Worm (Caenorhabditis elegans) whole organism, young adult: Measurements from ENCODE around the gene pigm-1.

Experiments used
- B0261.1 ChIP-seq: sonication (generic microtip); optimal IDR thresholded peaks from 2 replicates; lab custom pipeline; 2016; ENCODE audit warnings: mild to moderate bottlenecking, missing genetic modification characterization, moderate library complexity, missing compliant biosample characterization
- B0336.3 ChIP-seq: fragments of 200-800 bp; sonication (Bioruptor generic); IDR thresholded peaks from 2 replicates; pipeline ENCODE4 v1.3.6; 2022; ENCODE audit warnings: missing genetic modification characterization, missing compliant biosample characterization
- F10E7.11 ChIP-seq: sonication (generic microtip); optimal IDR thresholded peaks from 2 replicates; lab custom pipeline; 2017; ENCODE audit warnings: mild to moderate bottlenecking, missing genetic modification characterization, moderate library complexity, missing compliant biosample characterization
- F37B4.10 ChIP-seq: fragments of 200-800 bp; sonication (Bioruptor generic); IDR thresholded peaks from 2 replicates; pipeline ENCODE4 v1.3.6; 2022; ENCODE audit warnings: missing genetic modification characterization, missing compliant biosample characterization
- F49E8.2 ChIP-seq: sonication (generic microtip); optimal IDR thresholded peaks from 3 replicates; lab custom pipeline; 2017; ENCODE audit warnings: missing genetic modification characterization, mild to moderate bottlenecking, missing compliant biosample characterization, antibody characterized with exemption, moderate library complexity; ENCODE audit not compliant: insufficient read depth
- K11D2.4 ChIP-seq: fragments of 200-800 bp; sonication (Bioruptor generic); IDR thresholded peaks from 2 replicates; pipeline ENCODE4 v1.3.6; 2022; ENCODE audit warnings: missing genetic modification reagents, missing genetic modification characterization, missing compliant biosample characterization
- Y53G8AR.9 ChIP-seq: fragments of 200-800 bp; sonication (Bioruptor generic); conservative IDR thresholded peaks from 2 replicates; pipeline ENCODE4 v1.3.6; 2022; ENCODE audit warnings: missing genetic modification reagents, missing genetic modification characterization, missing compliant biosample characterization
- ZK185.1 ChIP-seq: sonication (generic microtip); optimal IDR thresholded peaks from 2 replicates; lab custom pipeline; 2016; ENCODE audit warnings: mild to moderate bottlenecking, missing genetic modification characterization, missing compliant biosample characterization; ENCODE audit not compliant: poor library complexity, severe bottlenecking
- aptf-2 ChIP-seq: fragments of 200-800 bp; sonication (Bioruptor generic); conservative IDR thresholded peaks from 2 replicates; pipeline ENCODE4 v1.3.6; 2022; ENCODE audit warnings: missing genetic modification reagents, missing genetic modification characterization, missing compliant biosample characterization
- aptf-3 ChIP-seq: fragments of 200-800 bp; sonication (Bioruptor generic); IDR thresholded peaks from 2 replicates; pipeline ENCODE4 v1.3.6; 2022; ENCODE audit warnings: missing genetic modification characterization, missing compliant biosample characterization
- attf-5 ChIP-seq: fragments of 200-800 bp; sonication (Bioruptor generic); optimal IDR thresholded peaks from 2 replicates; lab custom pipeline; 2018; ENCODE audit warnings: mild to moderate bottlenecking, missing genetic modification characterization, missing compliant biosample characterization
- cebp-2 ChIP-seq: fragments of 200-800 bp; sonication (Bioruptor generic); IDR thresholded peaks from 2 replicates; pipeline ENCODE4 v1.3.6; 2022; ENCODE audit warnings: missing genetic modification characterization, missing compliant biosample characterization
- ceh-100 ChIP-seq: fragments of 200-800 bp; sonication (Bioruptor generic); IDR thresholded peaks from 2 replicates; pipeline ENCODE4 v1.3.6; 2022; ENCODE audit warnings: missing genetic modification reagents, missing genetic modification characterization, missing compliant biosample characterization
- ceh-27 ChIP-seq: fragments of 200-800 bp; sonication (Bioruptor generic); optimal IDR thresholded peaks from 2 replicates; lab custom pipeline; 2018; ENCODE audit warnings: mild to moderate bottlenecking, missing genetic modification characterization, moderate library complexity, missing compliant biosample characterization
- ceh-58 ChIP-seq: fragments of 200-800 bp; sonication (Bioruptor generic); IDR thresholded peaks from 2 replicates; pipeline ENCODE4 v1.3.6; 2022; ENCODE audit warnings: missing genetic modification characterization, missing compliant biosample characterization
- ceh-79 ChIP-seq: sonication (generic microtip); optimal IDR thresholded peaks from 2 replicates; lab custom pipeline; 2017; ENCODE audit warnings: mild to moderate bottlenecking, missing genetic modification characterization, missing compliant biosample characterization
- ekl-4 ChIP-seq: fragments of 200-800 bp; sonication (Bioruptor generic); IDR thresholded peaks from 2 replicates; pipeline ENCODE4 v1.3.6; 2022; ENCODE audit warnings: missing genetic modification reagents, missing genetic modification characterization, missing compliant biosample characterization
- fkh-3 ChIP-seq: sonication (generic microtip); optimal IDR thresholded peaks from 2 replicates; lab custom pipeline; 2016; ENCODE audit warnings: mild to moderate bottlenecking, missing genetic modification characterization, missing compliant biosample characterization
- hlh-12 ChIP-seq: sonication (generic microtip); optimal IDR thresholded peaks from 2 replicates; lab custom pipeline; 2016; ENCODE audit warnings: missing genetic modification characterization, missing compliant biosample characterization
- hmg-20 ChIP-seq: fragments of 200-800 bp; sonication (Bioruptor generic); IDR thresholded peaks from 2 replicates; pipeline ENCODE4 v1.3.6; 2022; ENCODE audit warnings: missing genetic modification reagents, missing genetic modification characterization, missing compliant biosample characterization
- hrde-1 ChIP-seq: sonication (generic microtip); optimal IDR thresholded peaks from 2 replicates; lab custom pipeline; 2016; ENCODE audit warnings: missing genetic modification characterization, mild to moderate bottlenecking, missing compliant biosample characterization, moderate library complexity, missing genotype, missing genetic modification reagents, borderline replicate concordance
- let-607 ChIP-seq, 2 experiments: fragments of 200-800 bp in 1 of 2; sonication (Bioruptor generic) in 1 of 2; sonication (generic microtip) in 1 of 2; optimal IDR thresholded peaks; 2 replicates each; lab custom pipeline; 2016 to 2018; ENCODE audit warnings: mild to moderate bottlenecking in 2 of 2, missing compliant biosample characterization in 2 of 2, missing genetic modification characterization in 2 of 2, moderate library complexity in 2 of 2, missing genotype in 1 of 2
- lir-1 ChIP-seq: fragments of 200-800 bp; sonication (Bioruptor generic); conservative IDR thresholded peaks from 2 replicates; pipeline ENCODE4 v1.3.6; 2022; ENCODE audit warnings: missing genetic modification reagents, missing genetic modification characterization, missing compliant biosample characterization
- madf-6 ChIP-seq: fragments of 200-800 bp; sonication (Bioruptor generic); IDR thresholded peaks from 2 replicates; pipeline ENCODE4 v1.3.6; 2022; ENCODE audit warnings: missing genetic modification reagents, missing genetic modification characterization, missing compliant biosample characterization
- madf-8 ChIP-seq: fragments of 200-800 bp; sonication (Bioruptor generic); conservative IDR thresholded peaks from 2 replicates; pipeline ENCODE4 v1.3.6; 2022; ENCODE audit warnings: missing genetic modification reagents, missing genetic modification characterization, missing compliant biosample characterization
- mcd-1 ChIP-seq: fragments of 200-800 bp; sonication (Bioruptor generic); IDR thresholded peaks from 2 replicates; pipeline ENCODE4 v1.3.6; 2022; ENCODE audit warnings: missing genetic modification reagents, missing genetic modification characterization, missing compliant biosample characterization
- mel-28 ChIP-seq: sonication (generic microtip); optimal IDR thresholded peaks from 2 replicates; lab custom pipeline; 2016; ENCODE audit warnings: borderline replicate concordance, mild to moderate bottlenecking, missing genetic modification characterization, missing compliant biosample characterization
- mxl-1 ChIP-seq: sonication (generic microtip); optimal IDR thresholded peaks from 2 replicates; lab custom pipeline; 2016; ENCODE audit warnings: missing genetic modification characterization, missing compliant biosample characterization
- nfya-1 ChIP-seq: sonication (generic microtip); optimal IDR thresholded peaks from 2 replicates; lab custom pipeline; 2017; ENCODE audit warnings: antibody characterized with exemption, missing compliant biosample characterization, missing genetic modification characterization, borderline replicate concordance; ENCODE audit not compliant: insufficient read depth
- nfya-2 ChIP-seq: fragments of 200-800 bp; sonication (Bioruptor generic); IDR thresholded peaks from 2 replicates; pipeline ENCODE4 v1.3.6; 2022; ENCODE audit warnings: missing genetic modification reagents, missing genetic modification characterization, missing compliant biosample characterization
- nhr-179 ChIP-seq: sonication (generic microtip); optimal IDR thresholded peaks from 2 replicates; lab custom pipeline; 2016; ENCODE audit warnings: mild to moderate bottlenecking, missing genetic modification characterization, missing compliant biosample characterization
- nhr-27 ChIP-seq: fragments of 200-800 bp; sonication (Bioruptor generic); optimal IDR thresholded peaks from 2 replicates; lab custom pipeline; 2018; ENCODE audit warnings: mild to moderate bottlenecking, missing genetic modification characterization, moderate library complexity, missing compliant biosample characterization
- rcor-1 ChIP-seq: fragments of 200-800 bp; sonication (Bioruptor generic); IDR thresholded peaks from 2 replicates; pipeline ENCODE4 v1.3.6; 2022; ENCODE audit warnings: missing genetic modification reagents, missing genetic modification characterization, missing compliant biosample characterization
- repo-1 ChIP-seq: sonication (generic microtip); optimal IDR thresholded peaks from 2 replicates; lab custom pipeline; 2017; ENCODE audit warnings: mild to moderate bottlenecking, missing genetic modification characterization, missing compliant biosample characterization
- snpc-1.1 ChIP-seq: sonication (generic microtip); optimal IDR thresholded peaks from 2 replicates; lab custom pipeline; 2017; ENCODE audit warnings: missing genetic modification characterization, mild to moderate bottlenecking, missing compliant biosample characterization, antibody characterized with exemption, moderate library complexity, missing genotype, missing genetic modification reagents; ENCODE audit not compliant: insufficient read depth
- snpc-1.3 ChIP-seq: sonication (generic microtip); optimal IDR thresholded peaks from 2 replicates; lab custom pipeline; 2017; ENCODE audit warnings: missing genetic modification characterization, mild to moderate bottlenecking, missing compliant biosample characterization, antibody characterized with exemption, moderate library complexity, missing genotype, missing genetic modification reagents; ENCODE audit not compliant: insufficient read depth
- snpc-3.4 ChIP-seq: sonication (generic microtip); optimal IDR thresholded peaks from 2 replicates; lab custom pipeline; 2017; ENCODE audit warnings: missing genetic modification characterization, mild to moderate bottlenecking, missing compliant biosample characterization, antibody characterized with exemption, moderate library complexity, missing genotype, missing genetic modification reagents
- tbx-9 ChIP-seq: sonication (generic microtip); optimal IDR thresholded peaks from 2 replicates; lab custom pipeline; 2016; ENCODE audit warnings: borderline replicate concordance, missing genetic modification characterization, inconsistent platforms, missing compliant biosample characterization
- tlf-1 ChIP-seq: fragments of 200-800 bp; sonication (Bioruptor generic); optimal IDR thresholded peaks from 2 replicates; lab custom pipeline; 2018; ENCODE audit warnings: mild to moderate bottlenecking, missing genetic modification characterization, missing compliant biosample characterization
- zfh-2 ChIP-seq: fragments of 200-800 bp; sonication (Bioruptor generic); conservative IDR thresholded peaks from 2 replicates; pipeline ENCODE4 v1.3.6; 2022; ENCODE audit warnings: missing genetic modification reagents, missing genetic modification characterization, missing compliant biosample characterization
- ztf-28 ChIP-seq: fragments of 200-800 bp; sonication (Bioruptor generic); IDR thresholded peaks from 2 replicates; pipeline ENCODE4 v1.3.6; 2022; ENCODE audit warnings: missing genetic modification reagents, missing genetic modification characterization, missing compliant biosample characterization
- ztf-3 ChIP-seq: fragments of 200-800 bp; sonication (Bioruptor generic); optimal IDR thresholded peaks from 2 replicates; lab custom pipeline; 2018; ENCODE audit warnings: mild to moderate bottlenecking, missing genetic modification characterization, missing compliant biosample characterization

Gene pigm-1

DNA sequence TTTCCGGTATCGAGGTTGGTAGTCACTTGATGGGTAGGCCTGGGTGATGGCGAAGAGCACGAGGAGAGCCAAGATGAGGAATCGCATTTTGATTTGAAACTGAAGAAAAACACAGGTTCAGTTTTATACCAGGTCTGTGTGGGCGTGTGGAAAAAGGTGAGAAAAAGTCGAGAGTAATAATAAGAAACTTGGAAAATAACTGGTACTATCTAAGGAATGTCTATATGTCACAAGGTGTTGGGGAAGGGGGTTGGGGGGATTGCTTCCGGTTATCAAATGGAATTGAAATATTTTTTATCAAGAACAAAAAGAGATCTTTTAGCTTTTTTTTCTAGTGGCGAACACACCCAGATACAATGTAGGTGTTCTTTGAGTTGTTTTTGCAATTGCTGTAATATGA, 28.7 kb upstream of the pigm-1 start, which contains the start of gene nlp-51:
Gene nlp-51, minus strand, starts transcription at position 101 of the 400 bp plus-strand sequence.
- TF ChIP-seq rcor-1 (GFP tag; lab: Robert Waterston, UW) (no peak), madf-6 (GFP tag; lab: Robert Waterston, UW) (no peak), ztf-3 (no peak), hlh-12 (no peak), tbx-9 (tag; lab: Kevin White, UChicago) (no peak), nhr-27 (tag; lab: Kevin White, UChicago) (no peak), tlf-1 (GFP tag; lab: Kevin White, UChicago) (no peak), K11D2.4 (GFP tag; lab: Robert Waterston, UW) (no peak), aptf-2 (GFP tag; lab: Robert Waterston, UW) (no peak), F10E7.11 (tag; lab: Kevin White, UChicago) (no peak), let-607 (tag; optimal IDR thresholded peaks at IDR 0.05; lab: Kevin White, UChicago) (no peak), mxl-1 (no peak), snpc-1.3 (tag; lab: Kevin White, UChicago) (no peak), ekl-4 (GFP tag; lab: Robert Waterston, UW) (no peak)

ce11 chrII:11329021-11329479, 19.2 kb upstream of the pigm-1 start, which contains the start of gene tag-180:
tag-180 (minus strand) TSS chrII:11329429.
- TF ChIP-seq B0261.1 (tag; lab: Kevin White, UChicago) (no peak), F49E8.2 (tag; lab: Kevin White, UChicago) (no peak), ceh-58 (GFP tag; lab: Robert Waterston, UW) (no peak), nhr-179 (tag; lab: Kevin White, UChicago) (no peak), nfya-2 (no peak), snpc-3.4 (no peak), madf-8 (no peak), zfh-2 (GFP tag; lab: Robert Waterston, UW) (peak; percentile 37; the same call in 1 of the 2 replicates), madf-6 (GFP tag; lab: Robert Waterston, UW) (no peak)

DNA sequence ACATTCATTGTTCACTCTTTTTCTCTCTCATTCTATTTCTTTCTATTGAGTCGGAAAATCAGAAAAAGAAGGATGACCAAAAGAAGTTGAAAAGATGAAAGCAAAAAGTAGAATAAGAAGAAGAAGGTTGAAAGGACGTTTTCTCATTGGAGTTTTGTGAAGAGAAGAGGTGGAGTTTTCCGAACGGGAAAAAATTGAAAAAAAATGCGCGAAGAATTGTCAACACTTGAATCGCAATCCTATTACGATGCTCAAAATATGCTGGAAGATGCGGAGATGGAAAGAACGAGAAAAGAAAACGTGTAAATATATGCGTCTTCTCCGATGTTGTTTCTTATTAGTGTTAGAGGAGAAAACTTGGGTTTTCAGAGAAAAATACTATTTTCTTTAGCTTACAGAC, 14.9 kb upstream of the pigm-1 start:
- TF ChIP-seq hlh-12 (no peak), mel-28 (no peak), F37B4.10 (no peak), hrde-1 (no peak), hmg-20 (no peak), madf-8 (no peak), ceh-79 (tag; lab: Kevin White, UChicago) (no peak), nfya-1 (tag; lab: Kevin White, UChicago) (no peak), fkh-3 (tag; lab: Kevin White, UChicago) (no peak), lir-1 (GFP tag; lab: Robert Waterston, UW) (no peak), repo-1 (tag; lab: Kevin White, UChicago) (no peak), nhr-27 (tag; lab: Kevin White, UChicago) (no peak), aptf-3 (no peak)

- TF ChIP-seq ztf-28 (GFP tag; lab: Robert Waterston, UW) (no peak), ceh-100 (GFP tag; lab: Robert Waterston, UW) (peak; percentile 53; the same call in 1 of the 2 replicates), Y53G8AR.9 (GFP tag; lab: Robert Waterston, UW) (no peak), ekl-4 (GFP tag; lab: Robert Waterston, UW) (peak; percentile 34; the same call in 1 of the 2 replicates), attf-5 (GFP tag; lab: Kevin White, UChicago) (peak; percentile 9), ceh-27 (no peak), mcd-1 (GFP tag; lab: Robert Waterston, UW) (peak; percentile 32; the same call in 1 of the 2 replicates), nhr-179 (tag; lab: Kevin White, UChicago) (no peak), snpc-1.1 (tag; lab: Kevin White, UChicago) (peak; percentile 84), ZK185.1 (peak; percentile 57), cebp-2 (GFP tag; lab: Robert Waterston, UW) (peak; percentile 85; the same call in 1 of the 2 replicates), B0336.3 (GFP tag; lab: Robert Waterston, UW) (peak; percentile 44; the same call in 1 of the 2 replicates)
Observed at ce11 chrII:11333846-11334638, 14.2 kb upstream of the pigm-1 start.
